Worm (Caenorhabditis elegans) whole organism, L4 larva: ENCODE results near the gene snf-3.
"Not testable (repeated sequence)": the region's sequence is repeated elsewhere in the genome, so short reads cannot be mapped to it uniquely, and the experiment has no call there.

Source experiments
- D1046.2 ChIP-seq: fragments of 200-800 bp; sonication (Bioruptor generic); IDR thresholded peaks from 2 replicates; pipeline ENCODE4 v1.3.6; 2022; ENCODE audit warnings: missing genetic modification characterization, missing compliant biosample characterization
- F10B5.3 ChIP-seq: sonication (generic microtip); optimal IDR thresholded peaks from 2 replicates; lab custom pipeline; 2016; ENCODE audit warnings: mild to moderate bottlenecking, missing genetic modification characterization, missing compliant biosample characterization
- F44E2.7 ChIP-seq: fragments of 200-800 bp; sonication (Bioruptor generic); IDR thresholded peaks from 2 replicates; pipeline ENCODE4 v2.1.2; 2022; ENCODE audit warnings: missing genetic modification characterization, missing compliant biosample characterization
- F49E8.2 ChIP-seq: sonication (generic microtip); optimal IDR thresholded peaks from 2 replicates; lab custom pipeline; 2016; ENCODE audit warnings: missing compliant biosample characterization, mild to moderate bottlenecking, missing genetic modification characterization, borderline replicate concordance
- Y105C5A.15 ChIP-seq: fragments of 200-800 bp; sonication (Bioruptor generic); IDR thresholded peaks from 2 replicates; pipeline ENCODE4 v1.3.6; 2022; ENCODE audit warnings: missing genetic modification characterization, missing compliant biosample characterization
- ZK546.5 ChIP-seq, 2 experiments: sonication (generic microtip); optimal IDR thresholded peaks; 2 replicates each; lab custom pipeline; 2017; ENCODE audit warnings: missing biosample characterization in 2 of 2, missing genetic modification characterization in 2 of 2
- ceh-28 ChIP-seq: fragments of 150-350 bp; optimal IDR thresholded peaks from 2 replicates; lab custom pipeline; 2014; ENCODE audit warnings: missing biosample characterization, missing genetic modification reagents, missing genetic modification characterization
- ceh-62 ChIP-seq: sonication (generic microtip); optimal IDR thresholded peaks from 2 replicates; lab custom pipeline; 2017; ENCODE audit warnings: missing biosample characterization, missing genetic modification characterization
- cey-2 ChIP-seq: sonication (generic microtip); optimal IDR thresholded peaks from 3 replicates; lab custom pipeline; 2017; ENCODE audit warnings: missing genetic modification characterization, mild to moderate bottlenecking, missing compliant biosample characterization, antibody characterized with exemption, borderline replicate concordance; ENCODE audit not compliant: insufficient read depth
- ctbp-1 ChIP-seq: fragments of 200-800 bp; sonication (Bioruptor generic); IDR thresholded peaks from 2 replicates; pipeline ENCODE4 v1.3.6; 2022; ENCODE audit warnings: missing genetic modification reagents, missing genetic modification characterization, missing compliant biosample characterization
- daf-16 ChIP-seq, 3 experiments: sonication (generic microtip); optimal IDR thresholded peaks; 2 replicates each; lab custom pipeline; 2016 to 2017; ENCODE audit warnings: missing genetic modification characterization in 3 of 3, missing genetic modification reagents in 3 of 3, mild to moderate bottlenecking in 2 of 3, missing compliant biosample characterization in 2 of 3, missing biosample characterization in 1 of 3, moderate library complexity in 1 of 3
- daf-19 ChIP-seq: fragments of 200-800 bp; sonication (Bioruptor generic); conservative IDR thresholded peaks from 2 replicates; pipeline ENCODE4 v1.3.6; 2022; ENCODE audit warnings: missing genetic modification characterization, missing compliant biosample characterization
- dmd-6 ChIP-seq: fragments of 200-800 bp; sonication (Bioruptor generic); IDR thresholded peaks from 2 replicates; pipeline ENCODE4 v1.3.6; 2022; ENCODE audit warnings: missing genetic modification reagents, missing genetic modification characterization, missing compliant biosample characterization
- dpl-1 ChIP-seq: fragments of 150-350 bp; optimal IDR thresholded peaks from 2 replicates; lab custom pipeline; 2014; ENCODE audit warnings: missing biosample characterization, missing genetic modification reagents, missing genetic modification characterization
- duxl-1 ChIP-seq: sonication (generic microtip); optimal IDR thresholded peaks from 2 replicates; lab custom pipeline; 2016; ENCODE audit warnings: mild to moderate bottlenecking, missing genetic modification characterization, moderate library complexity, missing compliant biosample characterization; ENCODE audit not compliant: poor library complexity
- dve-1 ChIP-seq: sonication (generic microtip); optimal IDR thresholded peaks from 2 replicates; lab custom pipeline; 2017; ENCODE audit warnings: antibody characterized with exemption, mild to moderate bottlenecking, missing genetic modification characterization, missing compliant biosample characterization; ENCODE audit not compliant: insufficient read depth
- egl-43 ChIP-seq: fragments of 200-800 bp; sonication (Bioruptor generic); IDR thresholded peaks from 2 replicates; pipeline ENCODE4 v1.3.6; 2022; ENCODE audit warnings: missing genetic modification reagents, missing genetic modification characterization, missing compliant biosample characterization
- fos-1 ChIP-seq: fragments of 150-350 bp; optimal IDR thresholded peaks from 2 replicates; lab custom pipeline; 2014; ENCODE audit warnings: missing biosample characterization, missing genetic modification characterization
- hif-1 ChIP-seq, 2 experiments: sonication (generic microtip); optimal IDR thresholded peaks; 2 replicates each; lab custom pipeline; 2016 to 2017; ENCODE audit warnings: missing compliant biosample characterization in 2 of 2, missing genetic modification characterization in 2 of 2, missing genetic modification reagents in 2 of 2, missing genotype in 2 of 2, mild to moderate bottlenecking in 1 of 2
- hlh-11 ChIP-seq: fragments of 200-800 bp; sonication (Bioruptor generic); optimal IDR thresholded peaks from 2 replicates; lab custom pipeline; 2018; ENCODE audit warnings: mild to moderate bottlenecking, missing genetic modification characterization, missing compliant biosample characterization
- hlh-30 ChIP-seq: sonication (generic microtip); optimal IDR thresholded peaks from 2 replicates; lab custom pipeline; 2017; ENCODE audit warnings: antibody characterized with exemption, mild to moderate bottlenecking, missing genetic modification characterization, missing compliant biosample characterization; ENCODE audit not compliant: insufficient read depth
- hmg-1.1 ChIP-seq: fragments of 200-800 bp; sonication (Bioruptor generic); IDR thresholded peaks from 2 replicates; pipeline ENCODE4 v1.3.6; 2022; ENCODE audit warnings: missing genetic modification reagents, missing genetic modification characterization, missing compliant biosample characterization
- lim-7 ChIP-seq: fragments of 200-800 bp; sonication (Bioruptor generic); IDR thresholded peaks from 2 replicates; pipeline ENCODE4 v1.3.6; 2022; ENCODE audit warnings: missing genetic modification characterization, missing compliant biosample characterization
- lin-15B ChIP-seq: fragments of 150-350 bp; sonication (generic microtip); optimal IDR thresholded peaks from 3 replicates; lab custom pipeline; 2014; ENCODE audit warnings: missing biosample characterization, missing genetic modification characterization
- lin-39 ChIP-seq: fragments of 150-350 bp; optimal IDR thresholded peaks from 2 replicates; lab custom pipeline; 2014; ENCODE audit warnings: missing biosample characterization, missing genetic modification reagents, missing genetic modification characterization
- mxl-2 ChIP-seq: fragments of 200-800 bp; sonication (Bioruptor generic); conservative IDR thresholded peaks from 2 replicates; pipeline ENCODE4 v1.3.6; 2022; ENCODE audit warnings: missing genetic modification reagents, missing genetic modification characterization, missing compliant biosample characterization
- mxl-3 ChIP-seq: fragments of 200-800 bp; sonication (Bioruptor generic); optimal IDR thresholded peaks from 2 replicates; lab custom pipeline; 2018; ENCODE audit warnings: mild to moderate bottlenecking, missing genetic modification characterization, missing compliant biosample characterization
- nhr-102 ChIP-seq: sonication (generic microtip); optimal IDR thresholded peaks from 2 replicates; lab custom pipeline; 2016; ENCODE audit warnings: mild to moderate bottlenecking, missing genetic modification characterization, moderate library complexity, missing compliant biosample characterization
- nhr-25 ChIP-seq: sonication (generic microtip); optimal IDR thresholded peaks from 2 replicates; lab custom pipeline; 2017; ENCODE audit warnings: missing genetic modification characterization, mild to moderate bottlenecking, missing compliant biosample characterization, antibody characterized with exemption, moderate library complexity, borderline replicate concordance; ENCODE audit not compliant: insufficient read depth
- nhr-28 ChIP-seq: fragments of 150-350 bp; optimal IDR thresholded peaks from 2 replicates; lab custom pipeline; 2014; ENCODE audit warnings: missing biosample characterization, missing genetic modification characterization
- nhr-42 ChIP-seq: fragments of 200-800 bp; sonication (Bioruptor generic); IDR thresholded peaks from 2 replicates; pipeline ENCODE4 v1.3.6; 2022; ENCODE audit warnings: missing genetic modification characterization, missing compliant biosample characterization
- nhr-76 ChIP-seq: fragments of 150-350 bp; optimal IDR thresholded peaks from 2 replicates; lab custom pipeline; 2014; ENCODE audit warnings: missing biosample characterization, missing genetic modification characterization
- nhr-77 ChIP-seq: fragments of 150-350 bp; optimal IDR thresholded peaks from 2 replicates; lab custom pipeline; 2014; ENCODE audit warnings: missing biosample characterization, missing genetic modification characterization
- php-3 ChIP-seq: fragments of 200-800 bp; sonication (Bioruptor generic); IDR thresholded peaks from 2 replicates; pipeline ENCODE4 v1.3.6; 2022; ENCODE audit warnings: missing genetic modification reagents, missing genetic modification characterization, missing compliant biosample characterization
- pqm-1 ChIP-seq: sonication (generic microtip); optimal IDR thresholded peaks from 2 replicates; lab custom pipeline; 2017; ENCODE audit warnings: missing biosample characterization, missing genetic modification characterization
- rbr-2 ChIP-seq: sonication (generic microtip); optimal IDR thresholded peaks from 2 replicates; lab custom pipeline; 2016; ENCODE audit warnings: missing genotype, missing genetic modification characterization, missing compliant biosample characterization
- saeg-2 ChIP-seq: fragments of 200-800 bp; sonication (Bioruptor generic); IDR thresholded peaks from 2 replicates; pipeline ENCODE4 v1.3.6; 2022; ENCODE audit warnings: missing genetic modification reagents, missing genetic modification characterization, missing compliant biosample characterization
- sdz-12 ChIP-seq: fragments of 200-800 bp; sonication (Bioruptor generic); optimal IDR thresholded peaks from 2 replicates; lab custom pipeline; 2018; ENCODE audit warnings: mild to moderate bottlenecking, missing genetic modification characterization, missing compliant biosample characterization
- skn-1 ChIP-seq: fragments of 150-350 bp; optimal IDR thresholded peaks from 2 replicates; lab custom pipeline; 2014; ENCODE audit warnings: missing biosample characterization, missing genetic modification characterization
- snpc-1.2 ChIP-seq: fragments of 200-800 bp; sonication (Bioruptor generic); IDR thresholded peaks from 2 replicates; pipeline ENCODE4 v1.3.6; 2022; ENCODE audit warnings: missing genetic modification reagents, missing genetic modification characterization, missing compliant biosample characterization
- tra-1 ChIP-seq: fragments of 200-800 bp; sonication (Bioruptor generic); IDR thresholded peaks from 2 replicates; pipeline ENCODE4 v1.3.6; 2022; ENCODE audit warnings: missing genetic modification reagents, missing genetic modification characterization, missing compliant biosample characterization
- unc-62 ChIP-seq, 3 experiments: fragments of 150-350 bp in 1 of 3; sonication (generic microtip); optimal IDR thresholded peaks in 2 of 3; peaks in 1 of 3; 1 replicate in 1 of 3; 2 replicates in 2 of 3; lab custom pipeline; 2014 to 2017; ENCODE audit warnings: missing biosample characterization in 3 of 3, missing genetic modification characterization in 3 of 3, missing genetic modification reagents in 3 of 3, missing genotype in 1 of 3
- zfp-3 ChIP-seq: fragments of 200-800 bp; sonication (Bioruptor generic); conservative IDR thresholded peaks from 2 replicates; pipeline ENCODE4 v1.3.6; 2022; ENCODE audit warnings: missing genetic modification reagents, missing genetic modification characterization, missing compliant biosample characterization

Gene snf-3

DNA sequence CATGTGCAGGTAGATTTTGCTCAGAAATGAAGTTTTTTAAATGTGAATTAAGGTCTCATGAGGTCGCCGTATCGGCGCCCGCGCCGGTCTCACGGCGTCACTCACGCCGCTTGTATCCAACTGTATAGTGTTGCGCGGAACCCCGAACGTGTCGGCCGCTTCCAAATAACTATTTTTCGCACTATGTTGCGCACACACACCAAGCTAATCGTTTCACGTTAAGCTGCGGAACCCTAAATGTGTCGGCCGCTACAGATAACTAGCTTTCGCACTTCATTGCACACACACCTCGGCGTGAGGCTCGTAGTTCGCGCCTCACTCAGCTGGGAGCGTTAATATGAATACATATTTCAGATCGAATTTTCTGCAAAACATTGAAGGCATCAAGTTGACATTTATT, 44.9 kb upstream of the snf-3 start:
- TF ChIP-seq D1046.2 (GFP tag; lab: Robert Waterston, UW) (0 out of 2 replicates have a peak, but pooled peaks have one; percentile 27), unc-62 (GFP tag; optimal IDR thresholded peaks at IDR 0.05 in 1 of 2; lab: Kevin White, UChicago) (peak in 1 of 2 experiments; percentile 85), unc-62 (tag; optimal IDR thresholded peaks at IDR 0.05; lab: Kevin White, UChicago) (no peak), mxl-2 (GFP tag; lab: Robert Waterston, UW) (no peak)

DNA sequence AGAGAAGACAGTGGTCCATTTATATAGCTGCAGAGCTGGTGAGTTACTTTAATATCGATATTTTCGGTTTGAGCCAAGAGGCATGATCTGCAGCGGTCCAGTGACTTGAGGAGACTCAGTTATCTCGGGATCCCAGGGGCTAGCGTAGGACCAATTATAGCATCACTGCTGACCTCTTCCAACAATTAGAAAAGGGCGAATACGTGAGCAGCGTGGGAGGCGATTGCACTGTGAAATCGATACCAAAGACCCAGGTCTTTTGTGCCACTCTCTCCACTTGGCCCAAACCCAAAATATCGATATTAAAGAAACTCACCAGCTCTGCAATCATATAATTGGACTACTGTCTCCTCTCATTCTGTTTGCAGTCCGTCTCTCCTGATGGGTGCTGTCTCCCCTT, 42.0 kb upstream of the snf-3 start, which contains the start of gene fbxb-40:
TSS of gene fbxb-40 (minus strand) at position 101 of the 400 bp plus-strand sequence.
- TF ChIP-seq hmg-1.1 (GFP tag; lab: Robert Waterston, UW) (no peak), rbr-2 (tag; lab: Kevin White, UChicago) (no peak), F44E2.7 (0 out of 2 replicates have a peak, but pooled peaks have one; percentile 37), lim-7 (GFP tag; lab: Robert Waterston, UW) (no peak), mxl-3 (GFP tag; lab: Kevin White, UChicago) (no peak), ceh-62 (tag; lab: Kevin White, UChicago) (no peak)

DNA sequence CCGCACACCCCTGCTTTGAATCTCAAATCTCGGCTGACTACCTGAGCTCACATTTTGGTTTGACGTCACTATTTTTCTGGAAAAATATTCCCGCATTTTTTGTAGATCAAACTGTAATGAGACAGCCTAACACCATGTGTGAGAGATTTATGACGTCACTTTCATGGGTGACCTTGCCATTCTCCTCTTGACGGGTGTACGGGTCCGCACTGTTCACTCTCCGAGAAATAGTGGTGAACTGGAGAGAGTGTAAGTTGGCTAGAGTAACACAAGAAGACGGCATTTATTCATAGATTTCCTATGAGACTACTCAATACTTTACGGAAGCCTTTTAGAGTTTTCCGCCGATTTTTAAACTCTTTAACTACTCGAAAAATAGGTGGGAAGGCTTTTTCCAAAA, 37.1 kb upstream of the snf-3 start, which contains the start of gene K02E7.7:
TSS of gene K02E7.7 (plus strand) at position 301 of the 400 bp plus-strand sequence.
- TF ChIP-seq daf-19 (GFP tag; lab: Robert Waterston, UW); F49E8.2; saeg-2 (GFP tag; lab: Robert Waterston, UW): not testable (repeated sequence)
- TF ChIP-seq, all 104 proteins: peak for 0; not testable (repeated sequence) for 104

DNA sequence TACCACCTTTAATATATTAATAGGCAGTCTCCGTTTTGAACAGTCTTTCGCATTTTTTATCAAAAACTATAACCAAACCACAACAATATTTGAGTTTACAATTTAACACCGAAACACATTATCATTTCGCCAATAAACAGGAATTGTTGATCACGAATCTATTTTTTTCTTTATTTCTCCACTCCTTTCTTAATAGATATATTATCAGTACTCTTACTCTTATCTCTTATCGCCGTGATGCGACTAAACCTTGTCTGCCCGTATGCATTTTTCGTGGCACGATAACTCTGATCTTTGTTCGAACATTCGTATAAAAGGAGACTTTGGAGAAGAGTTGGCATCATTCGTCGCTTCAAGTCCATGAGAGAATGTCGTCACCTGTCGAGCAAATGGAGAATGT, 35.0 kb upstream of the snf-3 start:
- TF ChIP-seq nhr-28 (tag; lab: Kevin White, UChicago): peak; percentile 80
- peak; percentile 60 for TF ChIP-seq dve-1 (tag; lab: Kevin White, UChicago)
- no peak for TF ChIP-seq fos-1 (tag; lab: Kevin White, UChicago)
- TF ChIP-seq hif-1 (tag; optimal IDR thresholded peaks at IDR 0.05; lab: Kevin White, UChicago): no peak
- TF ChIP-seq nhr-42 (GFP tag; lab: Robert Waterston, UW): no peak
- TF ChIP-seq php-3: peak; percentile 87
- no peak for TF ChIP-seq snpc-1.2 (GFP tag; lab: Robert Waterston, UW)
- no peak for TF ChIP-seq hlh-30 (tag; lab: Kevin White, UChicago)
- no peak for TF ChIP-seq F10B5.3
- TF ChIP-seq nhr-25 (tag; lab: Kevin White, UChicago): no peak
- no peak for TF ChIP-seq sdz-12 (GFP tag; lab: Kevin White, UChicago)
- no peak for TF ChIP-seq dpl-1 (GFP tag; lab: Kevin White, UChicago)
- peak; percentile 33 for TF ChIP-seq mxl-3 (GFP tag; lab: Kevin White, UChicago)
- TF ChIP-seq egl-43 (GFP tag; lab: Robert Waterston, UW): no peak
- peak; percentile 32 for TF ChIP-seq nhr-102
- no peak for TF ChIP-seq ceh-28 (tag; lab: Kevin White, UChicago)
- no peak for TF ChIP-seq ZK546.5 (tag; optimal IDR thresholded peaks at IDR 0.05; lab: Kevin White, UChicago)
- TF ChIP-seq rbr-2 (tag; lab: Kevin White, UChicago): no peak
- TF ChIP-seq hlh-11 (tag; lab: Kevin White, UChicago): peak; percentile 76
- peak in 1 of 2 experiments; percentile 70 for TF ChIP-seq daf-16 (GFP tag; optimal IDR thresholded peaks at IDR 0.05; lab: Kevin White, UChicago)
- peak; percentile 99 for TF ChIP-seq daf-16 (tag; optimal IDR thresholded peaks at IDR 0.05; lab: Kevin White, UChicago)
- TF ChIP-seq cey-2 (tag; lab: Kevin White, UChicago): no peak
- peak; percentile 56; the same call in 1 of the 2 replicates for TF ChIP-seq tra-1
- TF ChIP-seq dmd-6 (GFP tag; lab: Robert Waterston, UW): peak; percentile 80
- TF ChIP-seq skn-1 (tag; lab: Kevin White, UChicago): no peak
- no peak for TF ChIP-seq lin-39 (tag; lab: Kevin White, UChicago)
- TF ChIP-seq zfp-3: no peak
- TF ChIP-seq Y105C5A.15 (GFP tag; lab: Robert Waterston, UW): no peak
- TF ChIP-seq mxl-2 (GFP tag; lab: Robert Waterston, UW): no peak
- no peak for TF ChIP-seq lin-15B (tag; lab: Kevin White, UChicago)
- TF ChIP-seq duxl-1: no peak
- no peak for TF ChIP-seq nhr-76 (tag; lab: Kevin White, UChicago)
- TF ChIP-seq pqm-1 (tag; lab: Kevin White, UChicago): peak; percentile 16
- TF ChIP-seq ctbp-1 (GFP tag; lab: Robert Waterston, UW): no peak
- peak; percentile 34 for TF ChIP-seq nhr-77 (tag; lab: Kevin White, UChicago)
